Fruit fly (Drosophila melanogaster) whole organism, prepupa: ENCODE results near the gene dar1.

ENCODE experiments used
- CG10631 ChIP-seq: fragments of 200-800 bp; sonication (Bioruptor generic); optimal IDR thresholded peaks from 2 replicates; lab custom pipeline; 2016; ENCODE audit warnings: missing biosample characterization, missing genetic modification characterization
- CG10669 ChIP-seq: fragments of 200-800 bp; sonication (Bioruptor generic); optimal IDR thresholded peaks from 3 replicates; lab custom pipeline; 2018; ENCODE audit warnings: missing biosample characterization, mild to moderate bottlenecking, missing genetic modification characterization, moderate library complexity
- CG15336 ChIP-seq: fragments of 200-800 bp; sonication (Bioruptor generic); IDR thresholded peaks from 2 replicates; pipeline ENCODE4 v1.3.6; 2022; ENCODE audit warnings: missing biosample characterization, missing genetic modification characterization
- CG1621 ChIP-seq: fragments of 200-800 bp; sonication (Bioruptor generic); optimal IDR thresholded peaks from 3 replicates; lab custom pipeline; 2018; ENCODE audit warnings: missing biosample characterization, mild to moderate bottlenecking, missing genetic modification characterization
- CG3032 ChIP-seq: fragments of 200-800 bp; optimal IDR thresholded peaks from 2 replicates; lab custom pipeline; 2019; ENCODE audit warnings: missing biosample characterization, mild to moderate bottlenecking, missing genetic modification characterization, moderate library complexity
- CG32006 ChIP-seq: fragments of 200-800 bp; sonication (Bioruptor generic); optimal IDR thresholded peaks from 3 replicates; lab custom pipeline; 2017; ENCODE audit warnings: missing biosample characterization, mild to moderate bottlenecking, missing genetic modification characterization
- CG34406 ChIP-seq: fragments of 200-800 bp; sonication (Bioruptor generic); optimal IDR thresholded peaks from 3 replicates; lab custom pipeline; 2016; ENCODE audit warnings: missing biosample characterization, missing genetic modification characterization
- CG3919 ChIP-seq: fragments of 200-800 bp; sonication (Bioruptor generic); optimal IDR thresholded peaks from 3 replicates; lab custom pipeline; 2016; ENCODE audit warnings: missing biosample characterization, missing genetic modification characterization
- CG6163 ChIP-seq: fragments of 200-800 bp; sonication (Bioruptor generic); IDR thresholded peaks from 3 replicates; pipeline ENCODE4 v1.3.6; 2022; ENCODE audit warnings: missing biosample characterization, missing genetic modification characterization
- CG6276 ChIP-seq: fragments of 200-800 bp; sonication (Bioruptor generic); optimal IDR thresholded peaks from 2 replicates; lab custom pipeline; 2017; ENCODE audit warnings: missing biosample characterization, mild to moderate bottlenecking, missing genetic modification characterization
- CG6792 ChIP-seq: fragments of 200-800 bp; sonication (Bioruptor generic); optimal IDR thresholded peaks from 3 replicates; lab custom pipeline; 2016; ENCODE audit warnings: missing biosample characterization, missing genetic modification characterization
- CG6808 ChIP-seq: fragments of 200-800 bp; sonication (Bioruptor generic); optimal IDR thresholded peaks from 3 replicates; lab custom pipeline; 2017; ENCODE audit warnings: missing biosample characterization, missing genetic modification characterization, mild to moderate bottlenecking, moderate library complexity, missing genetic modification reagents
- CG7368 ChIP-seq: fragments of 200-800 bp; sonication (Bioruptor generic); optimal IDR thresholded peaks from 3 replicates; lab custom pipeline; 2016; ENCODE audit warnings: missing biosample characterization, missing genetic modification characterization
- CG8119 ChIP-seq: fragments of 200-800 bp; sonication (Bioruptor generic); IDR thresholded peaks from 3 replicates; pipeline ENCODE4 v1.3.6; 2022; ENCODE audit warnings: missing biosample characterization, missing genetic modification characterization
- CG8632 ChIP-seq: fragments of 200-800 bp; sonication (Bioruptor generic); optimal IDR thresholded peaks from 3 replicates; lab custom pipeline; 2016; ENCODE audit warnings: missing biosample characterization, missing genetic modification characterization
- Eip75B ChIP-seq: fragments of 200-800 bp; sonication (Bioruptor generic); optimal IDR thresholded peaks from 3 replicates; lab custom pipeline; 2016; ENCODE audit warnings: missing biosample characterization, missing genetic modification characterization
- Eip78C ChIP-seq: fragments of 200-800 bp; sonication (Bioruptor generic); peaks from one replicate; lab custom pipeline; 2016; ENCODE audit warnings: missing biosample characterization, missing genetic modification characterization
- Eip93F ChIP-seq: fragments of 200-800 bp; sonication (Bioruptor generic); optimal IDR thresholded peaks from 2 replicates; lab custom pipeline; 2016; ENCODE audit warnings: missing biosample characterization, mild to moderate bottlenecking, missing genetic modification characterization
- Ets96B ChIP-seq: fragments of 200-800 bp; optimal IDR thresholded peaks from 2 replicates; lab custom pipeline; 2019; ENCODE audit warnings: missing biosample characterization, mild to moderate bottlenecking, missing genetic modification characterization, moderate library complexity
- Hr4 ChIP-seq: fragments of 200-800 bp; sonication (Bioruptor generic); optimal IDR thresholded peaks from 3 replicates; lab custom pipeline; 2016; ENCODE audit warnings: missing biosample characterization, missing genetic modification characterization
- Lpt ChIP-seq: fragments of 200-800 bp; sonication (Bioruptor generic); optimal IDR thresholded peaks from 3 replicates; lab custom pipeline; 2016; ENCODE audit warnings: missing biosample characterization, missing genetic modification characterization
- Met ChIP-seq: fragments of 200-800 bp; sonication (Bioruptor generic); optimal IDR thresholded peaks from 3 replicates; lab custom pipeline; 2016; ENCODE audit warnings: missing biosample characterization, missing genetic modification characterization
- OdsH ChIP-seq: fragments of 200-800 bp; sonication (Bioruptor generic); optimal IDR thresholded peaks from 3 replicates; lab custom pipeline; 2016; ENCODE audit warnings: missing biosample characterization, missing genetic modification characterization
- Sox102F ChIP-seq: fragments of 200-800 bp; sonication (Bioruptor generic); optimal IDR thresholded peaks from 2 replicates; lab custom pipeline; 2016; ENCODE audit warnings: missing biosample characterization, mild to moderate bottlenecking, missing genetic modification characterization
- Sox15 ChIP-seq: fragments of 200-800 bp; sonication (Bioruptor generic); optimal IDR thresholded peaks from 3 replicates; lab custom pipeline; 2016; ENCODE audit warnings: missing biosample characterization, missing genetic modification characterization
- achi ChIP-seq: fragments of 200-800 bp; sonication (Bioruptor generic); optimal IDR thresholded peaks from 3 replicates; lab custom pipeline; 2016; ENCODE audit warnings: missing biosample characterization, missing genetic modification characterization
- acj6 ChIP-seq: fragments of 200-800 bp; sonication (Bioruptor generic); optimal IDR thresholded peaks from 3 replicates; lab custom pipeline; 2016; ENCODE audit warnings: missing biosample characterization, missing genetic modification characterization
- cyc ChIP-seq: fragments of 200-800 bp; sonication (Bioruptor generic); optimal IDR thresholded peaks from 3 replicates; lab custom pipeline; 2016; ENCODE audit warnings: missing biosample characterization, missing genetic modification characterization
- dsx ChIP-seq: fragments of 200-800 bp; optimal IDR thresholded peaks from 3 replicates; lab custom pipeline; 2019; ENCODE audit warnings: missing biosample characterization, mild to moderate bottlenecking, missing genetic modification characterization, moderate library complexity; ENCODE audit not compliant: poor library complexity, severe bottlenecking
- eg ChIP-seq: fragments of 200-800 bp; sonication (Bioruptor generic); IDR thresholded peaks from 3 replicates; pipeline ENCODE4 v1.3.6; 2022; ENCODE audit warnings: missing biosample characterization, missing genetic modification characterization
- fd59A ChIP-seq: fragments of 200-800 bp; sonication (Bioruptor generic); optimal IDR thresholded peaks from 2 replicates; lab custom pipeline; 2017; ENCODE audit warnings: missing biosample characterization, mild to moderate bottlenecking, missing genetic modification characterization, missing genetic modification reagents
- fkh ChIP-seq: fragments of 200-800 bp; sonication (Bioruptor generic); optimal IDR thresholded peaks from 3 replicates; lab custom pipeline; 2017; ENCODE audit warnings: missing biosample characterization, mild to moderate bottlenecking, missing genetic modification characterization, moderate library complexity
- net ChIP-seq: fragments of 200-800 bp; sonication (Bioruptor generic); optimal IDR thresholded peaks from 3 replicates; lab custom pipeline; 2016; ENCODE audit warnings: missing biosample characterization, missing genetic modification characterization
- pdm3 ChIP-seq: fragments of 200-800 bp; sonication (Bioruptor generic); optimal IDR thresholded peaks from 3 replicates; lab custom pipeline; 2016; ENCODE audit warnings: missing biosample characterization, missing genetic modification characterization
- spab ChIP-seq: fragments of 200-800 bp; sonication (Bioruptor generic); optimal IDR thresholded peaks from 2 replicates; lab custom pipeline; 2017; ENCODE audit warnings: missing biosample characterization, mild to moderate bottlenecking, missing genetic modification characterization, missing genetic modification reagents
- ss ChIP-seq, 2 experiments: fragments of 200-800 bp; sonication (Bioruptor generic); optimal IDR thresholded peaks; 2 replicates in 1 of 2; 3 replicates in 1 of 2; lab custom pipeline; 2017 to 2018; ENCODE audit warnings: mild to moderate bottlenecking in 2 of 2, missing biosample characterization in 2 of 2, missing genetic modification characterization in 2 of 2, moderate library complexity in 1 of 2
- svp ChIP-seq: fragments of 200-800 bp; sonication (Bioruptor generic); peaks from one replicate; lab custom pipeline; 2016; ENCODE audit warnings: missing biosample characterization, missing genetic modification characterization
- vri ChIP-seq: fragments of 200-800 bp; sonication (Bioruptor generic); optimal IDR thresholded peaks from 3 replicates; lab custom pipeline; 2016; ENCODE audit warnings: missing biosample characterization, mild to moderate bottlenecking, missing genetic modification characterization

Gene dar1

dm6 chr3L:3644337-3645027 lies 18.3 kb downstream of the dar1 start:
- no peak for TF ChIP-seq eg (GFP tag; lab: Robert Waterston, UW)
- TF ChIP-seq Hr4 (GFP tag; lab: Kevin White, UChicago): no peak
- TF ChIP-seq Sox102F (GFP tag; lab: Kevin White, UChicago): no peak
- TF ChIP-seq dsx (GFP tag; lab: Kevin White, UChicago): peak; percentile 51
- peak; percentile 2 for TF ChIP-seq CG6792 (GFP tag; lab: Kevin White, UChicago)
- TF ChIP-seq CG1621: no peak
- peak; percentile 3 for TF ChIP-seq fd59A (GFP tag; lab: Kevin White, UChicago)
- no peak for TF ChIP-seq CG15336 (GFP tag; lab: Robert Waterston, UW)
- TF ChIP-seq acj6 (GFP tag; lab: Kevin White, UChicago): peak; percentile 23
- TF ChIP-seq Eip75B (GFP tag; lab: Kevin White, UChicago): peak; percentile 15
- no peak for TF ChIP-seq Eip93F (GFP tag; lab: Kevin White, UChicago)
- TF ChIP-seq CG3919: peak; percentile 47
- no peak for TF ChIP-seq Sox15 (GFP tag; lab: Kevin White, UChicago)
- TF ChIP-seq CG10631: peak; percentile 46
- TF ChIP-seq net (GFP tag; lab: Kevin White, UChicago): no peak
- TF ChIP-seq Ets96B (tag; lab: Kevin White, UChicago): peak; percentile 71
- TF ChIP-seq spab: peak; percentile 39
- peak; percentile 14 for TF ChIP-seq OdsH (GFP tag; lab: Kevin White, UChicago)
- peak; percentile 42 for TF ChIP-seq CG10669 (GFP tag; lab: Kevin White, UChicago)
- TF ChIP-seq CG8119 (GFP tag; lab: Robert Waterston, UW): 0 out of 3 replicates have a peak, but pooled peaks have one; percentile 24
- TF ChIP-seq vri (GFP tag; lab: Kevin White, UChicago): no peak
- peak; percentile 14 to 16 for TF ChIP-seq ss (GFP tag; optimal IDR thresholded peaks at IDR 0.05; lab: Kevin White, UChicago)
- no peak for TF ChIP-seq CG34406
- no peak for TF ChIP-seq pdm3 (GFP tag; lab: Kevin White, UChicago)
- TF ChIP-seq CG3032: peak; percentile 59
- TF ChIP-seq CG32006 (GFP tag; lab: Kevin White, UChicago): peak; percentile 18
- no peak for TF ChIP-seq cyc
- no peak for TF ChIP-seq Met
- TF ChIP-seq CG6808 (GFP tag; lab: Kevin White, UChicago): peak; percentile 55
- no peak for TF ChIP-seq Lpt (GFP tag; lab: Kevin White, UChicago)
- TF ChIP-seq achi (GFP tag; lab: Kevin White, UChicago): peak; percentile 27
- TF ChIP-seq Eip78C (GFP tag; lab: Kevin White, UChicago): peak; percentile 14
- TF ChIP-seq CG6163 (GFP tag; lab: Robert Waterston, UW): peak; percentile 32; the same call in 1 of the 3 replicates
- TF ChIP-seq CG6276 (GFP tag; lab: Kevin White, UChicago): no peak

DNA sequence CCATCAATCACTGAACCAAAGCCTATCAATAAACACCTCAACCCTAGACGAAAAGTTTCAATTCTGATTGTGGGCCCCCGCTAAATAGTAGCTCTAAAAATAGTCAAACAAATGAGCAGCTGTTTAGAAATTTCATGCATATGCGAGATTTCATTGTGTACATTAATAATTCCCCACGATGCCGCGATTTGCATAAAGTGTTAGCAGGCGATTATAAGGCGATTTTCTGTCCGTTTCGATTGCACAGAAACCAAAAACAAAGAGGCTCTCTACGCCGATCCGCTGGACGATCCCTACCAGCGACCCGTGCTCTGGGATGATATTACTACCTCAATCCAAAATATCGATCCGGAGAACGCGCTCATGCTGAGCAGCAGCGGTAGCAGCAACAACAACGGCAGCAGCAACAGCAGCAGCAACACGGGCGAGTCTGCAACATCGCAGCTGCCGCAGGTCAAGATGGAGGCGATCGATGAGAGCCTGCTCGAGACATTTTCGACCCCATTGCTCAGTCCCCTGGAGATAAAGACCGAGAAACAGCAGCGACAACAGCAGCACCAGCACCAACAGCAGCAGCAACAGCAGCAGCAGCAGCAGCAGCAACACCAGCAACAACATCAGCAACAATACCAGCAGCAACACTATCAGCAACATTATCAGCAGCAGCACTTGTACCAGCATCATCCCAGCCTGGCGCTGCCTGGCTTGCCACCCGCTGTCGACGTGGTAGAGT lies 19.6 kb downstream of the dar1 start:
- TF ChIP-seq eg (GFP tag; lab: Robert Waterston, UW) (no peak), CG7368 (GFP tag; lab: Kevin White, UChicago) (no peak), Eip75B (GFP tag; lab: Kevin White, UChicago) (no peak), CG8632 (no peak), CG3919 (peak; percentile 23), fkh (GFP tag; lab: Kevin White, UChicago) (peak; percentile 52), svp (no peak), CG32006 (GFP tag; lab: Kevin White, UChicago) (no peak), Hr4 (GFP tag; lab: Kevin White, UChicago) (no peak)
